Fruit fly (Drosophila melanogaster): Measurements from ENCODE around the gene CG7829.

Gene CG7829

DNA sequence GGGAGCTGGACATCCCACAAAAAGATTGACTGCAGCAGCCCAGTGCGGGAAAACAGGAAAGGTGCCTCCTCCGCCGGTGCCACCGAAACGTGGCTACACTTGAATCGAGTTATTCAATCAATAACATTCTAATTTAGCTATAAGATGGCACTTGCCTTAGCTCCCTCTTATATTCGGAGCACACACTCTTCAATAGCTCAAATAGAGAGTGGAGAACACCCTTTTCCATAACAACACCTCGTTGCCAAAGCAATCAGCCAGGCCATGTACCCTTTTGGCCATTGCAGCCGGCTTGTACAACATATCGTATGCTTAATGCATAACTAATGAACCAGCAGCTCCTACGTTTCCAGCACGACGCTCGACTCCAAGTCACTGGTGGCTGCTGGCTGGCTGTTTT lies 20.2 kb upstream of the CG7829 start:
- 0 out of 2 replicates have a peak, but pooled peaks have one; percentile 33 for TF ChIP-seq Ets98B (GFP tag; IDR thresholded peaks at IDR 0.05)
- TF ChIP-seq CG4496 (GFP tag; IDR thresholded peaks at IDR 0.05), result peak; percentile 38; the same call in 1 of the 3 replicates
- TF ChIP-seq fd96Ca (GFP tag; IDR thresholded peaks at IDR 0.05), result peak; percentile 60
- TF ChIP-seq Pif1B (GFP tag; optimal IDR thresholded peaks at IDR 0.05), result no peak
- TF ChIP-seq Snoo (tag; optimal IDR thresholded peaks at IDR 0.05), result no peak
- TF ChIP-seq EcR (GFP tag; optimal IDR thresholded peaks at IDR 0.05), result no peak
- TF ChIP-seq CG17806 (tag; optimal IDR thresholded peaks at IDR 0.05), result no peak
- peak; percentile 49 for TF ChIP-seq CG14655 (GFP tag; optimal IDR thresholded peaks at IDR 0.05)
- no peak for TF ChIP-seq CG34367 (tag; optimal IDR thresholded peaks at IDR 0.05)
- peak; percentile 46; the same call in 1 of the 2 replicates for TF ChIP-seq CG32121 (GFP tag; IDR thresholded peaks at IDR 0.05)
- TF ChIP-seq CG9948 (tag; optimal IDR thresholded peaks at IDR 0.05), result no peak
- no peak for TF ChIP-seq CG10348 (GFP tag; IDR thresholded peaks at IDR 0.05)
- no peak for TF ChIP-seq gl (tag; optimal IDR thresholded peaks at IDR 0.05)
- TF ChIP-seq CG13204 (GFP tag; optimal IDR thresholded peaks at IDR 0.05), result no peak
- TF ChIP-seq CG8301 (tag; optimal IDR thresholded peaks at IDR 0.05), result peak; percentile 30

- TF ChIP-seq CG10348 (GFP tag; IDR thresholded peaks at IDR 0.05), result no peak
- no peak for TF ChIP-seq Pif1A (GFP tag; optimal IDR thresholded peaks at IDR 0.05)
- TF ChIP-seq CG13204 (GFP tag; optimal IDR thresholded peaks at IDR 0.05), result no peak
- TF ChIP-seq EcR (GFP tag; optimal IDR thresholded peaks at IDR 0.05), result no peak
- TF ChIP-seq Ets98B (GFP tag; IDR thresholded peaks at IDR 0.05), result no peak
Measured at dm6 chr3R:29836188-29836587, 18.6 kb upstream of the CG7829 start, which contains the start of gene CG42592. TSS of gene CG42592 (minus strand) at chr3R:29836288.

DNA sequence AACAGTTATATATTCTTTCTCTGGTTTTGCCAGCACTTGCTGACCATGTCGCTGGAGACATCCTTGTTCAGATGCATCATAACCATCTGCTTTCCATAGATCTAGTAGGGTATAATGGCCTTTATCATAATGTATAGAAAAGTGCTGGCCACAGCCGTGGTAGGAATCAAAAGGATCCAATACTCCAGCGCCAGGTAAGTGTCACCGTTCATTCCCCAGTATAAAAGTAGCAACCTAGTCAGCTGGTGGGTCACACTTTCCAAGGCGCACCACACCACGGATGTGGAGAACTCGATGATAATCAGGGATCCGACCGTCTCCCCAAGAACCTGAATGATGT lies 18.1 kb upstream of the CG7829 start, which contains the start of gene Prtl99C:
Gene Prtl99C (plus strand): TSS at position 241 of the 340 bp plus-strand sequence.
- TF ChIP-seq CG17806 (tag; optimal IDR thresholded peaks at IDR 0.05), result no peak
- no peak for TF ChIP-seq CG14655 (GFP tag; optimal IDR thresholded peaks at IDR 0.05)
- no peak for TF ChIP-seq CG34367 (tag; optimal IDR thresholded peaks at IDR 0.05)
- no peak for TF ChIP-seq Ets98B (GFP tag; IDR thresholded peaks at IDR 0.05)
- TF ChIP-seq Pif1A (GFP tag; optimal IDR thresholded peaks at IDR 0.05), result no peak
- TF ChIP-seq CG15710 (tag; optimal IDR thresholded peaks at IDR 0.05), result no peak
- TF ChIP-seq CG13204 (GFP tag; optimal IDR thresholded peaks at IDR 0.05), result no peak
- TF ChIP-seq CG9948 (tag; optimal IDR thresholded peaks at IDR 0.05), result no peak
- no peak for TF ChIP-seq EcR (GFP tag; optimal IDR thresholded peaks at IDR 0.05)
- TF ChIP-seq CG12605 (GFP tag; IDR thresholded peaks at IDR 0.05), result no peak
- TF ChIP-seq CG10348 (GFP tag; IDR thresholded peaks at IDR 0.05), result no peak
- TF ChIP-seq gl (tag; optimal IDR thresholded peaks at IDR 0.05), result no peak
- no peak for TF ChIP-seq CG32121 (GFP tag; IDR thresholded peaks at IDR 0.05)
- TF ChIP-seq Snoo (tag; optimal IDR thresholded peaks at IDR 0.05), result no peak
- TF ChIP-seq CG8301 (tag; optimal IDR thresholded peaks at IDR 0.05), result no peak
- TF ChIP-seq Pif1B (GFP tag; optimal IDR thresholded peaks at IDR 0.05), result no peak
- TF ChIP-seq CG4496 (GFP tag; IDR thresholded peaks at IDR 0.05), result no peak
- TF ChIP-seq rn (GFP tag; IDR thresholded peaks at IDR 0.05), result no peak
- TF ChIP-seq D1 (tag; optimal IDR thresholded peaks at IDR 0.05), result no peak

dm6 chr3R:29834759-29835709 lies 17.5 kb upstream of the CG7829 start, which contains the start of gene Atg16:
TSS of gene Atg16 (minus strand) at chr3R:29835101.
- TF ChIP-seq CG34367 (tag; optimal IDR thresholded peaks at IDR 0.05), result no peak
- TF ChIP-seq CG14655 (GFP tag; optimal IDR thresholded peaks at IDR 0.05), result no peak
- no peak for TF ChIP-seq Pif1A (GFP tag; optimal IDR thresholded peaks at IDR 0.05)
- TF ChIP-seq CG17806 (tag; optimal IDR thresholded peaks at IDR 0.05), result no peak
- TF ChIP-seq CG8159 (tag; optimal IDR thresholded peaks at IDR 0.05), result no peak
- TF ChIP-seq CG4496 (GFP tag; IDR thresholded peaks at IDR 0.05), result no peak

DNA sequence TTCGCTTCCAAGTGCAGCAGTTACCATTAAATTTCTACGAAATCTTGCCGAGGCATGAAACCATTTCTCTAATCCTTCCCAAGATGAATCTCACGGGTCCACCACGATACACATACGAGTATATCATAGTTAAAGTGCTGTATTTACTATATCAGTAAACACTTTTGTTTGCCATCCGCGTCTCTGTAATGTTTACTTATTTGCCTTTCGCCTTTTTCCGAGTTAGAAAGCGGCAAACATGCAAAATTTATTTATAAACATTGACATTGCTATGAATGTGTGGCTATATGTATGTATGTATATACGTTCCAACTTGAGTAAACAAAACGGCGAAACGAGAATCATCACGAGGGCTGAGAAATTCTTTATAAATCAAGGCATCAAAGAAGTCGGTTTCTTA lies 13.4 kb upstream of the CG7829 start:
- no peak for TF ChIP-seq Snoo (tag; optimal IDR thresholded peaks at IDR 0.05)
- no peak for TF ChIP-seq CG32121 (GFP tag; IDR thresholded peaks at IDR 0.05)
- TF ChIP-seq D1 (tag; optimal IDR thresholded peaks at IDR 0.05), result no peak
- peak; percentile 6 for TF ChIP-seq CG14655 (GFP tag; optimal IDR thresholded peaks at IDR 0.05)
- no peak for TF ChIP-seq CG34367 (tag; optimal IDR thresholded peaks at IDR 0.05)

- TF ChIP-seq CG15710 (tag; optimal IDR thresholded peaks at IDR 0.05) (no peak), CG14655 (GFP tag; optimal IDR thresholded peaks at IDR 0.05) (no peak), Pif1A (GFP tag; optimal IDR thresholded peaks at IDR 0.05) (no peak), CG34367 (tag; optimal IDR thresholded peaks at IDR 0.05) (no peak), CG12605 (GFP tag; IDR thresholded peaks at IDR 0.05) (no peak), CG4496 (GFP tag; IDR thresholded peaks at IDR 0.05) (no peak), rn (GFP tag; IDR thresholded peaks at IDR 0.05) (no peak), CG10348 (GFP tag; IDR thresholded peaks at IDR 0.05) (no peak), CG8301 (tag; optimal IDR thresholded peaks at IDR 0.05) (no peak), EcR (GFP tag; optimal IDR thresholded peaks at IDR 0.05) (peak; percentile 95), CG17806 (tag; optimal IDR thresholded peaks at IDR 0.05) (no peak), Snoo (tag; optimal IDR thresholded peaks at IDR 0.05) (no peak), D1 (tag; optimal IDR thresholded peaks at IDR 0.05) (no peak), CG8159 (tag; optimal IDR thresholded peaks at IDR 0.05) (no peak), Ets98B (GFP tag; IDR thresholded peaks at IDR 0.05) (0 out of 2 replicates have a peak, but pooled peaks have one; percentile 20), gl (tag; optimal IDR thresholded peaks at IDR 0.05) (no peak), Pif1B (GFP tag; optimal IDR thresholded peaks at IDR 0.05) (peak; percentile 5), fd96Ca (GFP tag; IDR thresholded peaks at IDR 0.05) (0 out of 3 replicates have a peak, but pooled peaks have one; percentile 5), CG9948 (tag; optimal IDR thresholded peaks at IDR 0.05) (no peak), CG13204 (GFP tag; optimal IDR thresholded peaks at IDR 0.05) (peak; percentile 43), CG32121 (GFP tag; IDR thresholded peaks at IDR 0.05) (no peak)
Measured at dm6 chr3R:29829228-29829786, 11.7 kb upstream of the CG7829 start.

All from whole organism, pupa.